Worm (Caenorhabditis elegans) whole organism, L1 larva: ENCODE data around the gene pkn-1.

Source experiments
- C04F5.9 ChIP-seq: sonication (generic microtip); optimal IDR thresholded peaks from 2 replicates; lab custom pipeline; 2016; ENCODE audit warnings: missing genetic modification characterization, missing compliant biosample characterization
- C16A3.4 ChIP-seq: fragments of 150-350 bp; optimal IDR thresholded peaks from 2 replicates; lab custom pipeline; 2014; ENCODE audit warnings: missing biosample characterization, missing genetic modification characterization
- blmp-1 ChIP-seq: fragments of 150-350 bp; optimal IDR thresholded peaks from 2 replicates; lab custom pipeline; 2014; ENCODE audit warnings: missing biosample characterization, missing genetic modification characterization
- ceh-63 ChIP-seq: fragments of 200-800 bp; sonication (Bioruptor generic); optimal IDR thresholded peaks from 2 replicates; lab custom pipeline; 2018; ENCODE audit warnings: mild to moderate bottlenecking, missing genetic modification characterization, missing compliant biosample characterization
- ceh-8 ChIP-seq: fragments of 200-800 bp; sonication (Bioruptor generic); optimal IDR thresholded peaks from 2 replicates; lab custom pipeline; 2018; ENCODE audit warnings: mild to moderate bottlenecking, missing genetic modification characterization, moderate library complexity, missing compliant biosample characterization
- dpl-1 ChIP-seq, 3 experiments: fragments of 150-350 bp in 2 of 3; sonication (generic microtip) in 1 of 3; optimal IDR thresholded peaks; 2 replicates each; lab custom pipeline; 2014 to 2017; ENCODE audit warnings: missing biosample characterization in 3 of 3, missing genetic modification characterization in 3 of 3, missing genetic modification reagents in 3 of 3
- dsc-1 ChIP-seq: sonication (generic microtip); optimal IDR thresholded peaks from 2 replicates; lab custom pipeline; 2016; ENCODE audit warnings: mild to moderate bottlenecking, missing genetic modification characterization, missing compliant biosample characterization
- efl-1 ChIP-seq, 4 experiments: fragments of 150-350 bp; optimal IDR thresholded peaks in 3 of 4; peaks in 1 of 4; 1 replicate in 1 of 4; 2 replicates in 3 of 4; lab custom pipeline; 2014; ENCODE audit warnings: missing biosample characterization in 2 of 4, missing genetic modification characterization in 2 of 4, missing genetic modification reagents in 2 of 4
- elt-2 ChIP-seq: sonication (generic microtip); optimal IDR thresholded peaks from 2 replicates; lab custom pipeline; 2016; ENCODE audit warnings: missing genetic modification characterization, mild to moderate bottlenecking, inconsistent platforms, missing compliant biosample characterization, missing genetic modification reagents
- elt-3 ChIP-seq, 6 experiments: fragments of 150-350 bp in 1 of 6; sonication (generic microtip); optimal IDR thresholded peaks; 2 replicates each; lab custom pipeline; 2017 to 2018; ENCODE audit warnings: missing biosample characterization in 6 of 6, missing genetic modification characterization in 6 of 6, inconsistent platforms in 1 of 6
- fkh-10 ChIP-seq: sonication (generic microtip); optimal IDR thresholded peaks from 2 replicates; lab custom pipeline; 2017; ENCODE audit warnings: missing biosample characterization, missing genetic modification reagents, missing genetic modification characterization
- grh-1 ChIP-seq: fragments of 200-800 bp; sonication (Bioruptor generic); IDR thresholded peaks from 2 replicates; pipeline ENCODE4 v1.3.6; 2022; ENCODE audit warnings: missing genetic modification reagents, missing genetic modification characterization, missing compliant biosample characterization
- hlh-4 ChIP-seq: sonication (generic microtip); optimal IDR thresholded peaks from 2 replicates; lab custom pipeline; 2016; ENCODE audit warnings: mild to moderate bottlenecking, missing genetic modification characterization, missing compliant biosample characterization
- jun-1 ChIP-seq: fragments of 150-350 bp; optimal IDR thresholded peaks from 2 replicates; lab custom pipeline; 2014; ENCODE audit warnings: missing biosample characterization, missing genetic modification reagents, missing genetic modification characterization
- lin-14 ChIP-seq: fragments of 200-800 bp; sonication (Bioruptor generic); optimal IDR thresholded peaks from 2 replicates; lab custom pipeline; 2018; ENCODE audit warnings: mild to moderate bottlenecking, missing genetic modification characterization, moderate library complexity, missing compliant biosample characterization
- lin-15B ChIP-seq: fragments of 150-350 bp; sonication (generic microtip); optimal IDR thresholded peaks from 3 replicates; lab custom pipeline; 2014; ENCODE audit warnings: missing biosample characterization, missing genetic modification characterization
- lsy-2 ChIP-seq, 2 experiments: fragments of 150-350 bp; optimal IDR thresholded peaks; 2 replicates each; lab custom pipeline; 2014; ENCODE audit warnings: missing biosample characterization in 2 of 2, missing genetic modification characterization in 2 of 2
- mef-2 ChIP-seq: fragments of 150-350 bp; optimal IDR thresholded peaks from 2 replicates; lab custom pipeline; 2014; ENCODE audit warnings: missing biosample characterization, missing genetic modification characterization
- mep-1 ChIP-seq: fragments of 150-350 bp; optimal IDR thresholded peaks from 2 replicates; lab custom pipeline; 2014; ENCODE audit warnings: missing biosample characterization, missing genetic modification characterization
- nhr-11 ChIP-seq: fragments of 150-350 bp; optimal IDR thresholded peaks from 2 replicates; lab custom pipeline; 2014; ENCODE audit warnings: missing biosample characterization, missing genetic modification characterization
- nhr-19 ChIP-seq: fragments of 200-800 bp; sonication (Bioruptor generic); conservative IDR thresholded peaks from 2 replicates; pipeline ENCODE4 v1.3.6; 2022; ENCODE audit warnings: missing genetic modification characterization, missing compliant biosample characterization
- nhr-20 ChIP-seq: sonication (generic microtip); optimal IDR thresholded peaks from 2 replicates; lab custom pipeline; 2016; ENCODE audit warnings: mild to moderate bottlenecking, missing genetic modification characterization, missing compliant biosample characterization
- nhr-237 ChIP-seq: fragments of 150-350 bp; optimal IDR thresholded peaks from 2 replicates; lab custom pipeline; 2014; ENCODE audit warnings: missing biosample characterization, missing genetic modification characterization
- nhr-71 ChIP-seq: sonication (generic microtip); optimal IDR thresholded peaks from 2 replicates; lab custom pipeline; 2016; ENCODE audit warnings: mild to moderate bottlenecking, missing genetic modification characterization, moderate library complexity, missing compliant biosample characterization
- nhr-85 ChIP-seq: sonication (generic microtip); peaks from one replicate; lab custom pipeline; 2016; ENCODE audit warnings: missing genetic modification characterization, inconsistent platforms, missing compliant biosample characterization
- nhr-90 ChIP-seq: sonication (generic microtip); optimal IDR thresholded peaks from 2 replicates; lab custom pipeline; 2016; ENCODE audit warnings: mild to moderate bottlenecking, missing genetic modification characterization, missing compliant biosample characterization; ENCODE audit not compliant: poor library complexity
- snu-23 ChIP-seq: sonication (generic microtip); optimal IDR thresholded peaks from 2 replicates; lab custom pipeline; 2016; ENCODE audit warnings: missing genetic modification characterization, missing compliant biosample characterization
- sup-37 ChIP-seq: fragments of 200-800 bp; sonication (Bioruptor generic); optimal IDR thresholded peaks from 2 replicates; lab custom pipeline; 2018; ENCODE audit warnings: mild to moderate bottlenecking, missing genetic modification characterization, missing compliant biosample characterization
- swsn-7 ChIP-seq: sonication (generic microtip); optimal IDR thresholded peaks from 2 replicates; lab custom pipeline; 2016; ENCODE audit warnings: missing genetic modification characterization, missing compliant biosample characterization
- unc-130 ChIP-seq: fragments of 150-350 bp; optimal IDR thresholded peaks from 2 replicates; lab custom pipeline; 2017; ENCODE audit warnings: missing biosample characterization, missing genetic modification characterization, inconsistent platforms
- xbp-1 ChIP-seq: sonication (generic microtip); optimal IDR thresholded peaks from 2 replicates; lab custom pipeline; 2016; ENCODE audit warnings: missing genetic modification characterization, missing compliant biosample characterization
- zip-4 ChIP-seq: fragments of 200-800 bp; sonication (Bioruptor generic); optimal IDR thresholded peaks from 2 replicates; lab custom pipeline; 2018; ENCODE audit warnings: mild to moderate bottlenecking, missing genetic modification characterization, moderate library complexity, missing compliant biosample characterization
- ztf-11 ChIP-seq, 2 experiments: sonication (generic microtip); optimal IDR thresholded peaks; 2 replicates each; lab custom pipeline; 2016 to 2017; ENCODE audit warnings: missing genetic modification characterization in 2 of 2, missing biosample characterization in 1 of 2, missing compliant biosample characterization in 1 of 2

Gene pkn-1

ce11 chrX:10428557-10428956, 31.5 kb downstream of the pkn-1 start, which contains the start of gene mig-15:
Gene mig-15, minus strand, starts transcription at chrX:10428657.
- TF ChIP-seq sup-37 (GFP tag; lab: Kevin White, UChicago) (no peak), swsn-7 (tag; lab: Kevin White, UChicago) (no peak), dpl-1 (GFP tag; optimal IDR thresholded peaks at IDR 0.05; lab: Kevin White, UChicago) (no peak), nhr-237 (tag; lab: Kevin White, UChicago) (no peak), lin-14 (GFP tag; lab: Kevin White, UChicago) (no peak), nhr-85 (tag; lab: Kevin White, UChicago) (no peak), C04F5.9 (no peak), zip-4 (GFP tag; lab: Kevin White, UChicago) (no peak), hlh-4 (no peak), nhr-71 (no peak), ztf-11 (tag; optimal IDR thresholded peaks at IDR 0.05; lab: Kevin White, UChicago) (no peak), fkh-10 (GFP tag; lab: Kevin White, UChicago) (no peak), lin-15B (tag; lab: Kevin White, UChicago) (no peak), nhr-11 (tag; lab: Kevin White, UChicago) (no peak), C16A3.4 (tag; lab: Kevin White, UChicago) (no peak), snu-23 (no peak), unc-130 (tag; lab: Kevin White, UChicago) (no peak), grh-1 (GFP tag; lab: Robert Waterston, UW) (no peak), nhr-19 (GFP tag; lab: Robert Waterston, UW) (no peak)

- TF ChIP-seq mep-1 (tag; lab: Kevin White, UChicago) (peak; percentile 45), nhr-85 (tag; lab: Kevin White, UChicago) (peak; percentile 35), snu-23 (peak; percentile 24), C04F5.9 (no peak), lin-14 (GFP tag; lab: Kevin White, UChicago) (peak; percentile 66), blmp-1 (tag; lab: Kevin White, UChicago) (peak; percentile 93), elt-3 (tag; optimal IDR thresholded peaks at IDR 0.05; lab: Kevin White, UChicago) (peak in 1 of 6 experiments; percentile 35), dsc-1 (no peak), jun-1 (tag; lab: Kevin White, UChicago) (no peak), lsy-2 (tag; optimal IDR thresholded peaks at IDR 0.05; lab: Kevin White, UChicago) (no peak)
These were observed 32.2 kb downstream of the pkn-1 start for ce11 chrX:10429203-10429602.

- TF ChIP-seq ceh-8 (GFP tag; lab: Kevin White, UChicago) (no peak), nhr-90 (tag; lab: Kevin White, UChicago) (peak; percentile 10), lsy-2 (tag; optimal IDR thresholded peaks at IDR 0.05; lab: Kevin White, UChicago) (no peak), mef-2 (no peak), nhr-20 (peak; percentile 18), blmp-1 (tag; lab: Kevin White, UChicago) (peak; percentile 85), elt-3 (tag; optimal IDR thresholded peaks at IDR 0.05; lab: Kevin White, UChicago) (peak in 4 of 6 experiments; percentile 32 to 90 (median 71)), lin-14 (GFP tag; lab: Kevin White, UChicago) (peak; percentile 60), unc-130 (tag; lab: Kevin White, UChicago) (peak; percentile 11), elt-2 (tag; lab: Kevin White, UChicago) (peak; percentile 82), xbp-1 (tag; lab: Kevin White, UChicago) (no peak)
These were observed 33.8 kb downstream of the pkn-1 start for ce11 chrX:10430866-10431265.

ce11 chrX:10432786-10433185, 35.7 kb downstream of the pkn-1 start:
- TF ChIP-seq lin-15B (tag; lab: Kevin White, UChicago) (no peak), ceh-63 (GFP tag; lab: Kevin White, UChicago) (no peak), efl-1 (optimal IDR thresholded peaks at IDR 0.05; lab: Kevin White, UChicago) (no peak), efl-1 (GFP tag; optimal IDR thresholded peaks at IDR 0.05 in 1 of 2; lab: Kevin White, UChicago) (peak in 1 of 2 experiments; percentile 43), blmp-1 (tag; lab: Kevin White, UChicago) (peak; percentile 91)
